Fruit fly (Drosophila melanogaster) S2 (cell line): ENCODE measurements around the gene RpL34b.

Source experiments
- CG8478 ChIP-seq: fragments of >200 bp; optimal IDR thresholded peaks from 2 replicates; lab custom pipeline; 2018
- CTCF ChIP-seq, 2 experiments: fragments of >200 bp; optimal IDR thresholded peaks; 2 replicates each; lab custom pipeline; 2018

DNA sequence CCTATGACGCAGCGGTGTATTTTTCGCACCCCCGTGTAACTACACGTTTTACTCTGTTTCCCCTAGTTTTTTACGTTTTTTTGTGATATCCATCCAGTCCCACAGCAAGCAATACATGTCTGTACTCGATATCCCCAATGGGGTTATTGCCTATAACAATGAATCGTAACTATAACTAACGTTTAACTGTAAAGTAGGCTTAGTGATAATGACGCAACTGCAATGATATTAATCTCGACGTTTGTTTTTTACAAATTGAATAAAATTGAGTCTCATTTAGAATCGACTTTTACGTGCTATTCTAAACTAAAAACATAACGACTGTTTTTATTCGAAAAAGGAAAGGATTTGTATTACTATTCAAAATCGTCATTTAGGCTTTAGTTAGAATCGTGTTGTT lies 15.9 kb upstream of the RpL34b start:
- TF ChIP-seq CG8478 (lab: Kevin White, UChicago) (no peak), CTCF (optimal IDR thresholded peaks at IDR 0.05; lab: Kevin White, UChicago) (no peak)
